Worm (Caenorhabditis elegans): ENCODE measurements around the gene F56D6.23.

ce11 chrIV:3909114-3909513, 9.1 kb upstream of the F56D6.23 start, which contains the start of gene F56D6.13:
- TF ChIP-seq egl-27 (tag; optimal IDR thresholded peaks at IDR 0.05) (no peak), ceh-8 (GFP tag; optimal IDR thresholded peaks at IDR 0.05) (no peak), dpl-1 (GFP tag; optimal IDR thresholded peaks at IDR 0.05) (no peak), fkh-10 (GFP tag; optimal IDR thresholded peaks at IDR 0.05) (no peak), fos-1 (tag; optimal IDR thresholded peaks at IDR 0.05) (no peak), nhr-12 (tag; optimal IDR thresholded peaks at IDR 0.05) (no peak), lin-14 (GFP tag; optimal IDR thresholded peaks at IDR 0.05) (no peak), ztf-4 (tag; optimal IDR thresholded peaks at IDR 0.05) (no peak)
